Worm (Caenorhabditis elegans) whole organism, L4/young adult: ENCODE measurements around the gene tbb-4.
A peak's percentile ranks its signal among the peaks of the same experiment; 100 is the strongest.

Experiments used
- W03F9.2 ChIP-seq: fragments of 150-350 bp; optimal IDR thresholded peaks from 2 replicates; lab custom pipeline; 2014; ENCODE audit warnings: missing biosample characterization, missing genetic modification characterization
- him-1 ChIP-seq: sonication (generic microtip); optimal IDR thresholded peaks from 2 replicates; lab custom pipeline; 2016; ENCODE audit warnings: missing genotype, missing genetic modification reagents, missing genetic modification characterization, missing compliant biosample characterization

ce11 chrX:9467573-9467972 lies 30.9 kb upstream of the tbb-4 start:
- TF ChIP-seq W03F9.2 (tag; lab: Kevin White, UChicago) = peak; percentile 69
- peak; percentile 86 for TF ChIP-seq him-1
